Worm (Caenorhabditis elegans) whole organism, young adult: ENCODE results near the gene glb-11.
A peak's percentile ranks its signal among the peaks of the same experiment; 100 is the strongest.

Experiments used
- D2030.7 ChIP-seq: fragments of 200-800 bp; sonication (Bioruptor generic); IDR thresholded peaks from 2 replicates; pipeline ENCODE4 v1.3.6; 2022; ENCODE audit warnings: missing genetic modification reagents, missing genetic modification characterization, missing compliant biosample characterization
- F52B5.7 ChIP-seq: sonication (generic microtip); optimal IDR thresholded peaks from 2 replicates; lab custom pipeline; 2016; ENCODE audit warnings: mild to moderate bottlenecking, missing genetic modification characterization, missing compliant biosample characterization
- K12H6.12 ChIP-seq: fragments of 200-800 bp; sonication (Bioruptor generic); optimal IDR thresholded peaks from 2 replicates; lab custom pipeline; 2018; ENCODE audit warnings: mild to moderate bottlenecking, missing genetic modification characterization, missing compliant biosample characterization
- T26A5.8 ChIP-seq: sonication (generic microtip); optimal IDR thresholded peaks from 2 replicates; lab custom pipeline; 2016; ENCODE audit warnings: missing genetic modification characterization, missing compliant biosample characterization
- Y53F4B.3 ChIP-seq: fragments of 200-800 bp; sonication (Bioruptor generic); IDR thresholded peaks from 2 replicates; pipeline ENCODE4 v1.3.6; 2022; ENCODE audit warnings: missing genetic modification reagents, missing genetic modification characterization, missing compliant biosample characterization
- Y56A3A.18 ChIP-seq: fragments of 200-800 bp; sonication (Bioruptor generic); IDR thresholded peaks from 2 replicates; pipeline ENCODE4 v1.3.6; 2022; ENCODE audit warnings: missing genetic modification reagents, missing genetic modification characterization, missing compliant biosample characterization
- Y67H2A.10 ChIP-seq: fragments of 200-800 bp; sonication (Bioruptor generic); conservative IDR thresholded peaks from 2 replicates; pipeline ENCODE4 v1.3.6; 2022; ENCODE audit warnings: missing genetic modification reagents, missing genetic modification characterization, missing compliant biosample characterization
- aptf-3 ChIP-seq: fragments of 200-800 bp; sonication (Bioruptor generic); IDR thresholded peaks from 2 replicates; pipeline ENCODE4 v1.3.6; 2022; ENCODE audit warnings: missing genetic modification characterization, missing compliant biosample characterization
- atf-7 ChIP-seq: sonication (generic microtip); optimal IDR thresholded peaks from 2 replicates; lab custom pipeline; 2017; ENCODE audit warnings: mild to moderate bottlenecking, missing genetic modification characterization, missing compliant biosample characterization
- bed-2 ChIP-seq: fragments of 200-800 bp; sonication (Bioruptor generic); IDR thresholded peaks from 2 replicates; pipeline ENCODE4 v1.3.6; 2022; ENCODE audit warnings: missing genetic modification reagents, missing genetic modification characterization, missing compliant biosample characterization
- cebp-2 ChIP-seq: fragments of 200-800 bp; sonication (Bioruptor generic); IDR thresholded peaks from 2 replicates; pipeline ENCODE4 v1.3.6; 2022; ENCODE audit warnings: missing genetic modification characterization, missing compliant biosample characterization
- ceh-27 ChIP-seq: fragments of 200-800 bp; sonication (Bioruptor generic); optimal IDR thresholded peaks from 2 replicates; lab custom pipeline; 2018; ENCODE audit warnings: mild to moderate bottlenecking, missing genetic modification characterization, moderate library complexity, missing compliant biosample characterization
- dpff-1 ChIP-seq: sonication (generic microtip); optimal IDR thresholded peaks from 2 replicates; lab custom pipeline; 2017; ENCODE audit warnings: mild to moderate bottlenecking, missing genetic modification characterization, missing compliant biosample characterization
- efl-1 ChIP-seq: fragments of 150-350 bp; optimal IDR thresholded peaks from 2 replicates; lab custom pipeline; 2014; ENCODE audit warnings: missing biosample characterization, missing genetic modification reagents, missing genetic modification characterization
- egrh-3 ChIP-seq: fragments of 200-800 bp; sonication (Bioruptor generic); IDR thresholded peaks from 2 replicates; pipeline ENCODE4 v1.3.6; 2022; ENCODE audit warnings: missing genetic modification reagents, missing genetic modification characterization, missing compliant biosample characterization
- ekl-4 ChIP-seq: fragments of 200-800 bp; sonication (Bioruptor generic); IDR thresholded peaks from 2 replicates; pipeline ENCODE4 v1.3.6; 2022; ENCODE audit warnings: missing genetic modification reagents, missing genetic modification characterization, missing compliant biosample characterization
- ets-4 ChIP-seq: fragments of 200-800 bp; sonication (Bioruptor generic); optimal IDR thresholded peaks from 2 replicates; lab custom pipeline; 2018; ENCODE audit warnings: mild to moderate bottlenecking, missing genetic modification characterization, missing compliant biosample characterization
- hmg-1.2 ChIP-seq: fragments of 200-800 bp; sonication (Bioruptor generic); IDR thresholded peaks from 2 replicates; pipeline ENCODE4 v1.3.6; 2022; ENCODE audit warnings: missing genetic modification reagents, missing genetic modification characterization, missing compliant biosample characterization
- lin-40 ChIP-seq: sonication (generic microtip); optimal IDR thresholded peaks from 2 replicates; lab custom pipeline; 2016; ENCODE audit warnings: missing genetic modification characterization, mild to moderate bottlenecking, missing compliant biosample characterization, missing genotype, missing genetic modification reagents
- lin-54 ChIP-seq: fragments of 200-800 bp; sonication (Bioruptor generic); optimal IDR thresholded peaks from 2 replicates; lab custom pipeline; 2018; ENCODE audit warnings: mild to moderate bottlenecking, missing genetic modification characterization, missing compliant biosample characterization
- lsl-1 ChIP-seq: fragments of 200-800 bp; sonication (Bioruptor generic); optimal IDR thresholded peaks from 2 replicates; lab custom pipeline; 2018; ENCODE audit warnings: mild to moderate bottlenecking, missing genetic modification characterization, moderate library complexity, missing compliant biosample characterization
- lsy-27 ChIP-seq: sonication (generic microtip); optimal IDR thresholded peaks from 2 replicates; lab custom pipeline; 2017; ENCODE audit warnings: missing genetic modification characterization, mild to moderate bottlenecking, missing compliant biosample characterization, antibody characterized with exemption, missing genotype, borderline replicate concordance; ENCODE audit not compliant: insufficient read depth
- madf-8 ChIP-seq: fragments of 200-800 bp; sonication (Bioruptor generic); conservative IDR thresholded peaks from 2 replicates; pipeline ENCODE4 v1.3.6; 2022; ENCODE audit warnings: missing genetic modification reagents, missing genetic modification characterization, missing compliant biosample characterization
- mel-28 ChIP-seq: sonication (generic microtip); optimal IDR thresholded peaks from 2 replicates; lab custom pipeline; 2016; ENCODE audit warnings: borderline replicate concordance, mild to moderate bottlenecking, missing genetic modification characterization, missing compliant biosample characterization
- mxl-1 ChIP-seq: sonication (generic microtip); optimal IDR thresholded peaks from 2 replicates; lab custom pipeline; 2016; ENCODE audit warnings: missing genetic modification characterization, missing compliant biosample characterization
- nfya-2 ChIP-seq: fragments of 200-800 bp; sonication (Bioruptor generic); IDR thresholded peaks from 2 replicates; pipeline ENCODE4 v1.3.6; 2022; ENCODE audit warnings: missing genetic modification reagents, missing genetic modification characterization, missing compliant biosample characterization
- nfyb-1 ChIP-seq: fragments of 200-800 bp; sonication (Bioruptor generic); IDR thresholded peaks from 2 replicates; pipeline ENCODE4 v1.3.6; 2022; ENCODE audit warnings: missing genetic modification reagents, missing genetic modification characterization, missing compliant biosample characterization
- nhr-120 ChIP-seq: fragments of 200-800 bp; sonication (Bioruptor generic); IDR thresholded peaks from 2 replicates; pipeline ENCODE4 v1.3.6; 2022; ENCODE audit warnings: missing genetic modification characterization, missing compliant biosample characterization
- nhr-27 ChIP-seq: fragments of 200-800 bp; sonication (Bioruptor generic); optimal IDR thresholded peaks from 2 replicates; lab custom pipeline; 2018; ENCODE audit warnings: mild to moderate bottlenecking, missing genetic modification characterization, moderate library complexity, missing compliant biosample characterization
- rec-8 ChIP-seq, 2 experiments: sonication (generic microtip); optimal IDR thresholded peaks; 2 replicates each; lab custom pipeline; 2016; ENCODE audit warnings: mild to moderate bottlenecking in 2 of 2, missing genetic modification characterization in 2 of 2, missing genetic modification reagents in 2 of 2, missing genotype in 2 of 2, missing biosample characterization in 1 of 2, missing compliant biosample characterization in 1 of 2, moderate library complexity in 1 of 2
- rpc-1 ChIP-seq, 2 experiments: fragments of 150-350 bp in 1 of 2; sonication (generic microtip) in 1 of 2; optimal IDR thresholded peaks; 2 replicates each; lab custom pipeline; 2014 to 2018; ENCODE audit warnings: missing biosample characterization in 1 of 2, missing genetic modification characterization in 1 of 2, missing genetic modification reagents in 1 of 2, missing genotype in 1 of 2
- sdz-38 ChIP-seq: sonication (generic microtip); optimal IDR thresholded peaks from 2 replicates; lab custom pipeline; 2016; ENCODE audit warnings: missing genotype, missing genetic modification characterization, missing compliant biosample characterization
- snpc-1.1 ChIP-seq: sonication (generic microtip); optimal IDR thresholded peaks from 2 replicates; lab custom pipeline; 2017; ENCODE audit warnings: missing genetic modification characterization, mild to moderate bottlenecking, missing compliant biosample characterization, antibody characterized with exemption, moderate library complexity, missing genotype, missing genetic modification reagents; ENCODE audit not compliant: insufficient read depth
- snpc-3.4 ChIP-seq: sonication (generic microtip); optimal IDR thresholded peaks from 2 replicates; lab custom pipeline; 2017; ENCODE audit warnings: missing genetic modification characterization, mild to moderate bottlenecking, missing compliant biosample characterization, antibody characterized with exemption, moderate library complexity, missing genotype, missing genetic modification reagents
- snpc-4 ChIP-seq, 5 experiments: fragments of 150-350 bp in 1 of 5; sonication (generic microtip) in 4 of 5; optimal IDR thresholded peaks; 2 replicates each; lab custom pipeline; 2014 to 2018; ENCODE audit warnings: missing genetic modification characterization in 5 of 5, missing biosample characterization in 3 of 5, antibody characterized with exemption in 2 of 5, mild to moderate bottlenecking in 2 of 5, missing compliant biosample characterization in 2 of 5, missing genotype in 2 of 5, moderate library complexity in 2 of 5, missing genetic modification reagents in 1 of 5
- tbp1 ChIP-seq: fragments of 200-800 bp; sonication (Bioruptor generic); optimal IDR thresholded peaks from 2 replicates; lab custom pipeline; 2018; ENCODE audit warnings: mild to moderate bottlenecking, missing genetic modification characterization, missing compliant biosample characterization
- unc-62 ChIP-seq: fragments of 150-350 bp; optimal IDR thresholded peaks from 2 replicates; lab custom pipeline; 2014; ENCODE audit warnings: missing biosample characterization, missing genetic modification reagents, missing genetic modification characterization
- zfh-2 ChIP-seq: fragments of 200-800 bp; sonication (Bioruptor generic); conservative IDR thresholded peaks from 2 replicates; pipeline ENCODE4 v1.3.6; 2022; ENCODE audit warnings: missing genetic modification reagents, missing genetic modification characterization, missing compliant biosample characterization
- ztf-22 ChIP-seq: fragments of 200-800 bp; sonication (Bioruptor generic); optimal IDR thresholded peaks from 2 replicates; lab custom pipeline; 2018; ENCODE audit warnings: mild to moderate bottlenecking, missing genetic modification characterization, moderate library complexity, missing compliant biosample characterization
- ztf-25 ChIP-seq: fragments of 200-800 bp; sonication (Bioruptor generic); IDR thresholded peaks from 2 replicates; pipeline ENCODE4 v1.3.6; 2022; ENCODE audit warnings: missing genetic modification reagents, missing genetic modification characterization, missing compliant biosample characterization
- ztf-28 ChIP-seq: fragments of 200-800 bp; sonication (Bioruptor generic); IDR thresholded peaks from 2 replicates; pipeline ENCODE4 v1.3.6; 2022; ENCODE audit warnings: missing genetic modification reagents, missing genetic modification characterization, missing compliant biosample characterization
- ztf-3 ChIP-seq: fragments of 200-800 bp; sonication (Bioruptor generic); optimal IDR thresholded peaks from 2 replicates; lab custom pipeline; 2018; ENCODE audit warnings: mild to moderate bottlenecking, missing genetic modification characterization, missing compliant biosample characterization

glb-11 gene

ce11 chrIII:3987070-3987675, 4.8 kb downstream of the glb-11 start:
- TF ChIP-seq egrh-3 (GFP tag; lab: Robert Waterston, UW): peak; percentile 94
- TF ChIP-seq Y53F4B.3: peak; percentile 60; the same call in 1 of the 2 replicates

- TF ChIP-seq sdz-38 (tag; lab: Kevin White, UChicago) (no peak), K12H6.12 (tag; lab: Kevin White, UChicago) (no peak), Y67H2A.10 (GFP tag; lab: Robert Waterston, UW) (no peak), mel-28 (tag; lab: Kevin White, UChicago) (no peak), rpc-1 (optimal IDR thresholded peaks at IDR 0.05; lab: Kevin White, UChicago) (no peak), rpc-1 (tag; optimal IDR thresholded peaks at IDR 0.05; lab: Kevin White, UChicago) (peak; percentile 15)
Measured at ce11 chrIII:3986368-3986767, 5.6 kb downstream of the glb-11 start, which contains the start of gene Y1A5A.1. Y1A5A.1 (minus strand) TSS chrIII:3986661.

- TF ChIP-seq lin-54 (GFP tag; lab: Kevin White, UChicago) (peak; percentile 2), hmg-1.2 (GFP tag; lab: Robert Waterston, UW) (peak; percentile 32; the same call in 1 of the 2 replicates), unc-62 (GFP tag; lab: Kevin White, UChicago) (no peak), nhr-120 (GFP tag; lab: Robert Waterston, UW) (0 out of 2 replicates have a peak, but pooled peaks have one; percentile 15), Y56A3A.18 (no peak), K12H6.12 (tag; lab: Kevin White, UChicago) (peak; percentile 80), Y53F4B.3 (no peak), ztf-3 (GFP tag; lab: Kevin White, UChicago) (no peak), mxl-1 (tag; lab: Kevin White, UChicago) (no peak), sdz-38 (tag; lab: Kevin White, UChicago) (no peak), lsy-27 (tag; lab: Kevin White, UChicago) (no peak), ekl-4 (GFP tag; lab: Robert Waterston, UW) (no peak), D2030.7 (GFP tag; lab: Robert Waterston, UW) (no peak), aptf-3 (GFP tag; lab: Robert Waterston, UW) (no peak), bed-2 (GFP tag; lab: Robert Waterston, UW) (no peak), lsl-1 (GFP tag; lab: Kevin White, UChicago) (no peak), ztf-22 (GFP tag; lab: Kevin White, UChicago) (no peak), zfh-2 (peak; percentile 95), lin-40 (tag; lab: Kevin White, UChicago) (no peak), T26A5.8 (no peak), tbp1 (GFP tag; lab: Kevin White, UChicago) (no peak), cebp-2 (GFP tag; lab: Robert Waterston, UW) (no peak), ztf-28 (GFP tag; lab: Robert Waterston, UW) (no peak), rec-8 (tag; optimal IDR thresholded peaks at IDR 0.05; lab: Kevin White, UChicago) (no peak), madf-8 (GFP tag; lab: Robert Waterston, UW) (peak; percentile 38; the same call in 1 of the 2 replicates), ets-4 (GFP tag; lab: Kevin White, UChicago) (no peak), dpff-1 (tag; lab: Kevin White, UChicago) (no peak), snpc-1.1 (tag; lab: Kevin White, UChicago) (no peak), efl-1 (GFP tag; lab: Kevin White, UChicago) (peak; percentile 65), snpc-3.4 (tag; lab: Kevin White, UChicago) (no peak), nfya-2 (GFP tag; lab: Robert Waterston, UW) (no peak), atf-7 (tag; lab: Kevin White, UChicago) (no peak), F52B5.7 (tag; lab: Kevin White, UChicago) (peak; percentile 19), ztf-25 (GFP tag; lab: Robert Waterston, UW) (no peak), ceh-27 (GFP tag; lab: Kevin White, UChicago) (no peak), nhr-27 (no peak), nfyb-1 (GFP tag; lab: Robert Waterston, UW) (no peak), snpc-4 (GFP tag; optimal IDR thresholded peaks at IDR 0.05; lab: Kevin White, UChicago) (no peak), snpc-4 (tag; optimal IDR thresholded peaks at IDR 0.05; lab: Kevin White, UChicago) (no peak)
Measured at ce11 chrIII:3984049-3984484, 7.9 kb downstream of the glb-11 start.
